Worm (Caenorhabditis elegans) whole organism, mixed stage, embryonic: Measurements from ENCODE around the gene ZC196.2.
"Not testable (repeated sequence)": the region's sequence is repeated elsewhere in the genome, so short reads cannot be mapped to it uniquely, and the experiment has no call there.

Source experiments
- M03D4.4 ChIP-seq: sonication (generic microtip); optimal IDR thresholded peaks from 2 replicates; lab custom pipeline; 2017; ENCODE audit warnings: mild to moderate bottlenecking, missing genetic modification characterization, missing compliant biosample characterization
- bed-3 ChIP-seq: fragments of 200-800 bp; sonication (Bioruptor generic); optimal IDR thresholded peaks from 3 replicates; lab custom pipeline; 2018; ENCODE audit warnings: mild to moderate bottlenecking, missing genetic modification characterization, moderate library complexity, missing compliant biosample characterization
- blmp-1 ChIP-seq: fragments of 150-350 bp; optimal IDR thresholded peaks from 2 replicates; lab custom pipeline; 2014; ENCODE audit warnings: missing biosample characterization, missing genetic modification characterization
- ceh-39 ChIP-seq: fragments of 150-350 bp; optimal IDR thresholded peaks from 2 replicates; lab custom pipeline; 2014; ENCODE audit warnings: missing biosample characterization, missing genetic modification characterization
- ceh-43 ChIP-seq: fragments of 200-800 bp; sonication (Bioruptor generic); optimal IDR thresholded peaks from 2 replicates; lab custom pipeline; 2018; ENCODE audit warnings: mild to moderate bottlenecking, missing genetic modification characterization, moderate library complexity, missing compliant biosample characterization
- ceh-83 ChIP-seq: fragments of 200-800 bp; sonication (Bioruptor generic); optimal IDR thresholded peaks from 2 replicates; lab custom pipeline; 2018; ENCODE audit warnings: mild to moderate bottlenecking, missing genetic modification characterization, missing compliant biosample characterization
- ces-1 ChIP-seq: fragments of 150-350 bp; optimal IDR thresholded peaks from 2 replicates; lab custom pipeline; 2014; ENCODE audit warnings: missing biosample characterization, missing genetic modification reagents, missing genetic modification characterization
- cnd-1 ChIP-seq: fragments of 200-800 bp; sonication (Bioruptor generic); optimal IDR thresholded peaks from 2 replicates; lab custom pipeline; 2018; ENCODE audit warnings: mild to moderate bottlenecking, missing genetic modification characterization, missing compliant biosample characterization
- drap-1 ChIP-seq: fragments of 200-800 bp; sonication (Bioruptor generic); optimal IDR thresholded peaks from 3 replicates; lab custom pipeline; 2018; ENCODE audit warnings: mild to moderate bottlenecking, missing genetic modification characterization, missing compliant biosample characterization
- elt-3 ChIP-seq: fragments of 150-350 bp; optimal IDR thresholded peaks from 2 replicates; lab custom pipeline; 2014; ENCODE audit warnings: missing biosample characterization, missing genetic modification characterization
- ham-2 ChIP-seq: fragments of 200-800 bp; sonication (Bioruptor generic); optimal IDR thresholded peaks from 2 replicates; lab custom pipeline; 2018; ENCODE audit warnings: mild to moderate bottlenecking, missing genetic modification characterization, missing compliant biosample characterization
- hlh-1 ChIP-seq: fragments of 150-350 bp; optimal IDR thresholded peaks from 2 replicates; lab custom pipeline; 2014; ENCODE audit warnings: missing biosample characterization, missing genetic modification reagents, missing genetic modification characterization
- lin-13 ChIP-seq: fragments of 150-350 bp; optimal IDR thresholded peaks from 2 replicates; lab custom pipeline; 2014; ENCODE audit warnings: missing biosample characterization, missing genetic modification characterization
- lsy-2 ChIP-seq: fragments of 150-350 bp; optimal IDR thresholded peaks from 2 replicates; lab custom pipeline; 2014; ENCODE audit warnings: missing biosample characterization, missing genetic modification characterization
- mab-5 ChIP-seq: fragments of 150-350 bp; optimal IDR thresholded peaks from 2 replicates; lab custom pipeline; 2014; ENCODE audit warnings: missing biosample characterization, missing genetic modification characterization
- mep-1 ChIP-seq: fragments of 150-350 bp; optimal IDR thresholded peaks from 2 replicates; lab custom pipeline; 2017; ENCODE audit warnings: missing biosample characterization, missing genetic modification reagents, missing genetic modification characterization, inconsistent platforms
- mls-2 ChIP-seq: sonication (generic microtip); optimal IDR thresholded peaks from 2 replicates; lab custom pipeline; 2016; ENCODE audit warnings: mild to moderate bottlenecking, missing genetic modification characterization, moderate library complexity, missing compliant biosample characterization
- nhr-12 ChIP-seq: fragments of 150-350 bp; optimal IDR thresholded peaks from 2 replicates; lab custom pipeline; 2014; ENCODE audit warnings: missing biosample characterization, missing genetic modification characterization
- nhr-237 ChIP-seq: fragments of 150-350 bp; optimal IDR thresholded peaks from 2 replicates; lab custom pipeline; 2014; ENCODE audit warnings: missing biosample characterization, missing genetic modification characterization
- nhr-28 ChIP-seq: fragments of 150-350 bp; optimal IDR thresholded peaks from 2 replicates; lab custom pipeline; 2014; ENCODE audit warnings: missing biosample characterization, missing genetic modification characterization
- pha-4 ChIP-seq: fragments of 150-350 bp; optimal IDR thresholded peaks from 2 replicates; lab custom pipeline; 2018; ENCODE audit warnings: missing biosample characterization, missing genetic modification reagents, missing genetic modification characterization
- snpc-4 ChIP-seq: fragments of 150-350 bp; optimal IDR thresholded peaks from 2 replicates; lab custom pipeline; 2014; ENCODE audit warnings: missing biosample characterization, missing genetic modification characterization
- unc-62 ChIP-seq: fragments of 150-350 bp; optimal IDR thresholded peaks from 2 replicates; lab custom pipeline; 2014; ENCODE audit warnings: missing biosample characterization, missing genetic modification reagents, missing genetic modification characterization
- ztf-11 ChIP-seq: fragments of 150-350 bp; optimal IDR thresholded peaks from 2 replicates; lab custom pipeline; 2014; ENCODE audit warnings: missing biosample characterization, missing genetic modification characterization

The ZC196.2 gene

DNA sequence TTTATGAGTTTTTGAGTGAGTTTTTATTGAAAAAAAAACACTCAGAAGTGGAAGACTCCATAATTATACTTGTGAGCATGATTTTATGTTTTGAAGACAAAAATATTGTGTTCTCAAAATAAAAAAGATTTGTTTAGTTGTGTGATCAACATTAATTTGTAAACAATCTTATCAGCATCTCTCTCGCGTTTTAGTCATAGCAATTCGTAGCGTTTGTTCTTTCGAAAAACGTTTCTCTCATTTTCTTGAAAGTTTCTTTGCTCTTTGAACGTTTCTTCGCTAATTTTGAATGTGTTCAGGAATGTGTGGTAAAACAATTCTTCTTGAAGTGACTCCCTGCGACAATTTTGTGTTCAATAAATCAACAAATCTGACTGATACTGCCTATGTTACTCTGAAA lies at the start of gene ZC196.2:
ZC196.2 (plus strand) TSS at position 301 of the 400 bp plus-strand sequence.
- TF ChIP-seq snpc-4 (tag; lab: Kevin White, UChicago), result no peak
- no peak for TF ChIP-seq drap-1 (GFP tag; lab: Kevin White, UChicago)
- no peak for TF ChIP-seq ztf-11 (tag; lab: Kevin White, UChicago)
- TF ChIP-seq ceh-39 (tag; lab: Kevin White, UChicago), result no peak

DNA sequence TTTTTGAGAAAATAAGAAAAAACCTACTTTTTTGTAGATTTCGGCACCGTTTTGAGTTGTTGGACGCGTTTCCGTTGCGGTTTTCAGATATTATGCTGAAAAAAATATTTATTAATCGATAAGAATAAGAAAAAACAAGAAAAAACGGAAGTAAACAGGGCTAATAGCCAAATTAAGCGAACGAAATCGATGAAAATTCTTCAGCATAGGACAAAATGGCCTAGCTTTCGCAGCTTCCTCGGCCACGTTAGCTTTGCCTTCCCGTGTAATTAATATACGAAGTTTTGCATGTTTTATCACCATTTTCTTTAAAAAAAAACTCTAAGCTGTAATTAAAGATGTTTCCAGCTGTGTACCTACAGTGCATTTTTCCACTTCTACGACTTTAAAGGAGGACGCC lies 43.0 kb upstream of the ZC196.2 start, which contains the start of gene ZC190.10:
ZC190.10 (minus strand) TSS at position 101 of the 400 bp plus-strand sequence.
- not testable (repeated sequence) for TF ChIP-seq nhr-12; unc-62 (GFP tag; lab: Kevin White, UChicago); lsy-2 (tag; lab: Kevin White, UChicago)

- TF ChIP-seq lin-13 (tag; lab: Kevin White, UChicago) (no peak), mep-1 (tag; lab: Kevin White, UChicago) (no peak), ham-2 (GFP tag; lab: Kevin White, UChicago) (no peak), mab-5 (tag; lab: Kevin White, UChicago) (no peak), unc-62 (GFP tag; lab: Kevin White, UChicago) (no peak), pha-4 (tag; lab: Kevin White, UChicago) (no peak), nhr-237 (tag; lab: Kevin White, UChicago) (no peak), ceh-83 (GFP tag; lab: Kevin White, UChicago) (no peak), ceh-43 (GFP tag; lab: Kevin White, UChicago) (no peak), bed-3 (GFP tag; lab: Kevin White, UChicago) (no peak)
Observed at ce11 chrV:8711910-8712309, 27.3 kb upstream of the ZC196.2 start, which contains the start of gene ZC178.2. Gene ZC178.2, minus strand, starts transcription at chrV:8712010.

ce11 chrV:8716175-8716574 lies 23.1 kb upstream of the ZC196.2 start, which contains the start of gene glr-5:
Gene glr-5, plus strand, starts transcription at chrV:8716495.
- TF ChIP-seq cnd-1 (tag; lab: Kevin White, UChicago) (no peak), ces-1 (GFP tag; lab: Kevin White, UChicago) (peak; percentile 86)
- TF ChIP-seq, all 35 proteins: peak for 1

DNA sequence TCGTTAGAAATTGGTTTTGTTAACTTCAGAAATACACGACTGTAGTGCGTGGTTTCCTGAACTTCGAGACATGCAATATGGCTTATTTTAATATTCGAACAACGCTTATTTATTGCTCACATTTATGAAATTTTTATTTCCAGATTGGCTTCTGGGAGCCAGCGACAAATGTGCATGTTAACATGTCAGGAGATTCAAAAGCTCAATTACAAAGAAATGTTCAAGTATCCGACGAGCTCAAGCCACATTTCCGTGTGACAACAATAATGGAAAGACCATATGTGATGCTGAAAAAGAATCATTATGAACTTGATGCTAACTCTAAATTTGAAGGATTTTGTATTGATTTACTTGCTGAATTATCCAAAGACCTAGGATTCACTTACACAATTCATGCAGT lies 20.8 kb upstream of the ZC196.2 start:
- TF ChIP-seq snpc-4 (tag; lab: Kevin White, UChicago) (no peak), elt-3 (tag; lab: Kevin White, UChicago) (no peak), blmp-1 (tag; lab: Kevin White, UChicago) (no peak), hlh-1 (tag; lab: Kevin White, UChicago) (no peak), mls-2 (tag; lab: Kevin White, UChicago) (no peak)

DNA sequence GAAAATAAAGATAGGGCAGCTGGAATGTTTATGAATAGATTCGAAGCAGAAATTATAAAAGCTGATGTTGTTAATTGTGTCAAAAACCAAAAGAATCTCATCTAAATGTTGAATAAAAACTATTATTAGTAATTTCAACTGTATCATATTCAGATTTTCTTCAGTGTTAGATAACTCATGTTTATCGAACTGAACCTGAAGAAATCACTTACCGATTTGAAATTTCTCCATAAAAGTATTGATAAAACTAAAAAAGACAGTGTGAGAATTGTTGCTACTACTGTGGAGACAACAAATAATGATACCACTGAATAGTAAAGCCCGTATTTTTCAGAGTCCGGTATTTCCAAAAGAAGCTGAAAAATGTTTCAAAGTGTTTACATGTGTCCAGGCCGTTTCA lies 17.1 kb upstream of the ZC196.2 start, which contains the start of gene ZC196.8:
ZC196.8 (minus strand) TSS at position 101 of the 400 bp plus-strand sequence.
- not testable (repeated sequence) for TF ChIP-seq ceh-43 (GFP tag; lab: Kevin White, UChicago); ham-2 (GFP tag; lab: Kevin White, UChicago); hlh-1 (tag; lab: Kevin White, UChicago)

DNA sequence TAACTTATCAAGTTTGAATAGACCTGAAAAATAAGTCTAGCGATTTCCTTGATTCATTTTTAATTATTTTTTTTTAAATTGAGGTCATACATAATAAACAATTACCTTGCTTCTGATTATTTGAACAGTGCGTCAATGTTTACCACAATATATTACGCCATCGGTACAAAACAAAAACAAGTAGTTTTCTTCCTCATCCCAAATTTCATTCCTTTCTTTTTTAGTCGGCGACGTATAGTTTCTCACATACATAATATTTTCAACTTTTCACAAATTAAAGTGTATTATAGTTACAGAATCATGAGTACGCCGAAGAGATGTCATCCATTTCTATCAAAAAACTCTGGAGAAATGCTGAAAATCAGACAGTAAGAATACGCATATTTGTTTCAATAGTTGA lies 13.0 kb upstream of the ZC196.2 start, which contains the start of gene droe-8:
droe-8 (plus strand) TSS at position 301 of the 400 bp plus-strand sequence.
- TF ChIP-seq M03D4.4, mls-2, ceh-39 (tag; lab: Kevin White, UChicago): not testable (repeated sequence)

DNA sequence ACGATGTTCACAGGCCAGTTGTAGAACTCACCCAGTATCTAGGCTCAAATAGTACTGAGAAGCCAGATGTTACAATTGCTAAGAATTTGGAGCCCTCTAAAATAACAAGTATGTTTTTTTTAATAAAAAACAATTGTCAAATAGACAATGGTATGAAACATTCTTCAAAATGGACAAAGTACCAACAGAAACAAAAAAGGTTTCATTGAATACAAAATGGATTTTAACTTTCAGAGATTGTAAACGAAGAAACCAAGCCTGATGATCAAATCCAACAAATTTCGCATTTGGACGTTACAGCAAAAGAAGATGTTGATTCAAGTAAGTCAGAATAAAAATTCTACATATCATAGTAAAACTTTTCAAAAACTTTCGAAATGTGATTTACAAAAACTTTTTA lies 12.2 kb upstream of the ZC196.2 start, which contains the start of gene ZC196.9:
ZC196.9 (minus strand) TSS at position 101 of the 400 bp plus-strand sequence.
- TF ChIP-seq ceh-83 (GFP tag; lab: Kevin White, UChicago) (no peak), nhr-237 (tag; lab: Kevin White, UChicago) (no peak), nhr-28 (no peak), elt-3 (tag; lab: Kevin White, UChicago) (no peak), mab-5 (tag; lab: Kevin White, UChicago) (no peak), M03D4.4 (tag; lab: Kevin White, UChicago) (no peak)
